Fruit fly (Drosophila melanogaster) whole organism, prepupa: ENCODE results near the gene CG32071.

Experiments used
- Blimp-1 ChIP-seq: fragments of 200-800 bp; sonication (Bioruptor generic); optimal IDR thresholded peaks from 3 replicates; lab custom pipeline; 2017; ENCODE audit warnings: missing biosample characterization, missing genetic modification characterization, mild to moderate bottlenecking, moderate library complexity, missing genetic modification reagents
- CG10631 ChIP-seq: fragments of 200-800 bp; sonication (Bioruptor generic); optimal IDR thresholded peaks from 2 replicates; lab custom pipeline; 2016; ENCODE audit warnings: missing biosample characterization, missing genetic modification characterization
- CG10669 ChIP-seq: fragments of 200-800 bp; sonication (Bioruptor generic); optimal IDR thresholded peaks from 3 replicates; lab custom pipeline; 2018; ENCODE audit warnings: missing biosample characterization, mild to moderate bottlenecking, missing genetic modification characterization, moderate library complexity
- CG11294 ChIP-seq: fragments of 200-800 bp; sonication (Bioruptor generic); IDR thresholded peaks from 2 replicates; pipeline ENCODE4 v1.3.6; 2022; ENCODE audit warnings: missing biosample characterization, missing genetic modification characterization
- CG11902 ChIP-seq: fragments of 200-800 bp; sonication (Bioruptor generic); optimal IDR thresholded peaks from 3 replicates; lab custom pipeline; 2016; ENCODE audit warnings: missing biosample characterization, missing genetic modification characterization
- CG15336 ChIP-seq: fragments of 200-800 bp; sonication (Bioruptor generic); IDR thresholded peaks from 2 replicates; pipeline ENCODE4 v1.3.6; 2022; ENCODE audit warnings: missing biosample characterization, missing genetic modification characterization
- CG1621 ChIP-seq: fragments of 200-800 bp; sonication (Bioruptor generic); optimal IDR thresholded peaks from 3 replicates; lab custom pipeline; 2018; ENCODE audit warnings: missing biosample characterization, mild to moderate bottlenecking, missing genetic modification characterization
- CG3032 ChIP-seq: fragments of 200-800 bp; optimal IDR thresholded peaks from 2 replicates; lab custom pipeline; 2019; ENCODE audit warnings: missing biosample characterization, mild to moderate bottlenecking, missing genetic modification characterization, moderate library complexity
- CG31627 ChIP-seq: fragments of 200-800 bp; sonication (Bioruptor generic); optimal IDR thresholded peaks from 3 replicates; lab custom pipeline; 2016; ENCODE audit warnings: missing biosample characterization, missing genetic modification characterization
- CG34406 ChIP-seq: fragments of 200-800 bp; sonication (Bioruptor generic); optimal IDR thresholded peaks from 3 replicates; lab custom pipeline; 2016; ENCODE audit warnings: missing biosample characterization, missing genetic modification characterization
- CG3919 ChIP-seq: fragments of 200-800 bp; sonication (Bioruptor generic); optimal IDR thresholded peaks from 3 replicates; lab custom pipeline; 2016; ENCODE audit warnings: missing biosample characterization, missing genetic modification characterization
- CG6792 ChIP-seq: fragments of 200-800 bp; sonication (Bioruptor generic); optimal IDR thresholded peaks from 3 replicates; lab custom pipeline; 2016; ENCODE audit warnings: missing biosample characterization, missing genetic modification characterization
- CG6808 ChIP-seq: fragments of 200-800 bp; sonication (Bioruptor generic); optimal IDR thresholded peaks from 3 replicates; lab custom pipeline; 2017; ENCODE audit warnings: missing biosample characterization, missing genetic modification characterization, mild to moderate bottlenecking, moderate library complexity, missing genetic modification reagents
- CG6854 ChIP-seq: fragments of 200-800 bp; sonication (Bioruptor generic); optimal IDR thresholded peaks from 2 replicates; lab custom pipeline; 2017; ENCODE audit warnings: missing biosample characterization, mild to moderate bottlenecking, missing genetic modification characterization
- CG7368 ChIP-seq: fragments of 200-800 bp; sonication (Bioruptor generic); optimal IDR thresholded peaks from 3 replicates; lab custom pipeline; 2016; ENCODE audit warnings: missing biosample characterization, missing genetic modification characterization
- CG8119 ChIP-seq: fragments of 200-800 bp; sonication (Bioruptor generic); IDR thresholded peaks from 3 replicates; pipeline ENCODE4 v1.3.6; 2022; ENCODE audit warnings: missing biosample characterization, missing genetic modification characterization
- CG8319 ChIP-seq: fragments of 200-800 bp; sonication (Bioruptor generic); optimal IDR thresholded peaks from 3 replicates; lab custom pipeline; 2016; ENCODE audit warnings: missing biosample characterization, missing genetic modification characterization
- Eip78C ChIP-seq: fragments of 200-800 bp; sonication (Bioruptor generic); peaks from one replicate; lab custom pipeline; 2016; ENCODE audit warnings: missing biosample characterization, missing genetic modification characterization
- Ets21C ChIP-seq: fragments of 200-800 bp; sonication (Bioruptor generic); optimal IDR thresholded peaks from 3 replicates; lab custom pipeline; 2016; ENCODE audit warnings: missing biosample characterization, missing genetic modification characterization
- Hr38 ChIP-seq: sonication (Bioruptor generic); optimal IDR thresholded peaks from 2 replicates; lab custom pipeline; 2016; ENCODE audit warnings: missing biosample characterization, missing genetic modification characterization
- Hr39 ChIP-seq: fragments of 200-800 bp; sonication (Bioruptor generic); optimal IDR thresholded peaks from 2 replicates; lab custom pipeline; 2016; ENCODE audit warnings: missing biosample characterization, missing genetic modification characterization
- Hr4 ChIP-seq: fragments of 200-800 bp; sonication (Bioruptor generic); optimal IDR thresholded peaks from 3 replicates; lab custom pipeline; 2016; ENCODE audit warnings: missing biosample characterization, missing genetic modification characterization
- Lpt ChIP-seq: fragments of 200-800 bp; sonication (Bioruptor generic); optimal IDR thresholded peaks from 3 replicates; lab custom pipeline; 2016; ENCODE audit warnings: missing biosample characterization, missing genetic modification characterization
- Met ChIP-seq: fragments of 200-800 bp; sonication (Bioruptor generic); optimal IDR thresholded peaks from 3 replicates; lab custom pipeline; 2016; ENCODE audit warnings: missing biosample characterization, missing genetic modification characterization
- OdsH ChIP-seq: fragments of 200-800 bp; sonication (Bioruptor generic); optimal IDR thresholded peaks from 3 replicates; lab custom pipeline; 2016; ENCODE audit warnings: missing biosample characterization, missing genetic modification characterization
- Smox ChIP-seq: fragments of 200-800 bp; sonication (Bioruptor generic); optimal IDR thresholded peaks from 3 replicates; lab custom pipeline; 2016; ENCODE audit warnings: missing biosample characterization, missing genetic modification characterization
- Sox102F ChIP-seq: fragments of 200-800 bp; sonication (Bioruptor generic); optimal IDR thresholded peaks from 2 replicates; lab custom pipeline; 2016; ENCODE audit warnings: missing biosample characterization, mild to moderate bottlenecking, missing genetic modification characterization
- Sox14 ChIP-seq: fragments of 200-800 bp; sonication (Bioruptor generic); optimal IDR thresholded peaks from 3 replicates; lab custom pipeline; 2016; ENCODE audit warnings: missing biosample characterization, missing genetic modification characterization
- achi ChIP-seq: fragments of 200-800 bp; sonication (Bioruptor generic); optimal IDR thresholded peaks from 3 replicates; lab custom pipeline; 2016; ENCODE audit warnings: missing biosample characterization, missing genetic modification characterization
- acj6 ChIP-seq: fragments of 200-800 bp; sonication (Bioruptor generic); optimal IDR thresholded peaks from 3 replicates; lab custom pipeline; 2016; ENCODE audit warnings: missing biosample characterization, missing genetic modification characterization
- cyc ChIP-seq: fragments of 200-800 bp; sonication (Bioruptor generic); optimal IDR thresholded peaks from 3 replicates; lab custom pipeline; 2016; ENCODE audit warnings: missing biosample characterization, missing genetic modification characterization
- dac ChIP-seq: fragments of 200-800 bp; sonication (Bioruptor generic); optimal IDR thresholded peaks from 2 replicates; lab custom pipeline; 2017; ENCODE audit warnings: missing biosample characterization, mild to moderate bottlenecking, missing genetic modification characterization
- dsx ChIP-seq: fragments of 200-800 bp; optimal IDR thresholded peaks from 3 replicates; lab custom pipeline; 2019; ENCODE audit warnings: missing biosample characterization, mild to moderate bottlenecking, missing genetic modification characterization, moderate library complexity; ENCODE audit not compliant: poor library complexity, severe bottlenecking
- eg ChIP-seq: fragments of 200-800 bp; sonication (Bioruptor generic); IDR thresholded peaks from 3 replicates; pipeline ENCODE4 v1.3.6; 2022; ENCODE audit warnings: missing biosample characterization, missing genetic modification characterization
- esn ChIP-seq: fragments of 200-800 bp; sonication (Bioruptor generic); optimal IDR thresholded peaks from 2 replicates; lab custom pipeline; 2016; ENCODE audit warnings: missing biosample characterization, mild to moderate bottlenecking, missing genetic modification characterization, moderate library complexity
- fd59A ChIP-seq: fragments of 200-800 bp; sonication (Bioruptor generic); optimal IDR thresholded peaks from 2 replicates; lab custom pipeline; 2017; ENCODE audit warnings: missing biosample characterization, mild to moderate bottlenecking, missing genetic modification characterization, missing genetic modification reagents
- fd85E ChIP-seq: fragments of 200-800 bp; sonication (Bioruptor generic); optimal IDR thresholded peaks from 3 replicates; lab custom pipeline; 2016; ENCODE audit warnings: missing biosample characterization, missing genetic modification characterization
- lz ChIP-seq: fragments of 200-800 bp; sonication (Bioruptor generic); optimal IDR thresholded peaks from 3 replicates; lab custom pipeline; 2016; ENCODE audit warnings: missing biosample characterization, missing genetic modification characterization
- net ChIP-seq: fragments of 200-800 bp; sonication (Bioruptor generic); optimal IDR thresholded peaks from 3 replicates; lab custom pipeline; 2016; ENCODE audit warnings: missing biosample characterization, missing genetic modification characterization
- pdm3 ChIP-seq: fragments of 200-800 bp; sonication (Bioruptor generic); optimal IDR thresholded peaks from 3 replicates; lab custom pipeline; 2016; ENCODE audit warnings: missing biosample characterization, missing genetic modification characterization
- ss ChIP-seq, 2 experiments: fragments of 200-800 bp; sonication (Bioruptor generic); optimal IDR thresholded peaks; 2 replicates in 1 of 2; 3 replicates in 1 of 2; lab custom pipeline; 2017 to 2018; ENCODE audit warnings: mild to moderate bottlenecking in 2 of 2, missing biosample characterization in 2 of 2, missing genetic modification characterization in 2 of 2, moderate library complexity in 1 of 2
- svp ChIP-seq: fragments of 200-800 bp; sonication (Bioruptor generic); peaks from one replicate; lab custom pipeline; 2016; ENCODE audit warnings: missing biosample characterization, missing genetic modification characterization
- topi ChIP-seq: fragments of 200-800 bp; sonication (Bioruptor generic); optimal IDR thresholded peaks from 3 replicates; lab custom pipeline; 2016; ENCODE audit warnings: missing biosample characterization, missing genetic modification characterization

The CG32071 gene

DNA sequence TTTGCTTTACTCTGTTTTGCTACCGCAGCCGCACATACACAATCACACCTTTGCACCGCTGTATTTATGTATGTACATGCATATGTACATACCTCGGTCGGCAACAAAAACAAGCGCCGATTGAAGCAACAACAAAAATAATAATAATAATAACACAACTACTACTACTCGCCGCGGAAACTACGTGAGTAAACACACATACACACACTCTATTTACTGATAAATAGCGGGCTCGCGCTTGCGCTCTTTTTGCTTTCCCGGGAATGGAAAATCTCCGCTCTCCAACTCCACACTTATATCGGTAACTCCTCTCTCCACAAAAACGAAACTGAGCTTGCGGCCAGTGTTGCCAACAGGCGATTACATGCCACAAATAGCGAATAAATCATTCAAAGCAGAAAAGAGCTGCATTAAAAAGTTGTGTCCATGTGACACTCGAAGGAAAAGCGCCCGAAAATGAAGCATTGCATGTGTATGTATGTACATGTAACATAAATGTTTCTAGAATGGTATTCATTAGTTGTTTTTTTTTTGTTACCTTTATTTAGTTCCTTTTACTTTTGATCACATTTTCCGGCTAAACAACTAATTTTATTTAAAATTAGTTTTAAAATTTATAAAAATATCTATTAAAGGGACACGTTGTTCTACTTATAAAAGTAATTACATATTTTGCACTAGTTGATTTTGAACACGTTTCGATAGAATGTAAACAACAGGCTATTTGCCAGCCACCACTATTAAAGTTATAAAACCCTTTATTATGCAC lies 15.1 kb upstream of the CG32071 start (continued):
- TF ChIP-seq Sox14 (GFP tag; lab: Kevin White, UChicago) (peak; percentile 12), svp (GFP tag; lab: Kevin White, UChicago) (peak; percentile 83), CG6854 (no peak), Ets21C (no peak), ss (GFP tag; optimal IDR thresholded peaks at IDR 0.05; lab: Kevin White, UChicago) (peak; percentile 61 to 70), OdsH (GFP tag; lab: Kevin White, UChicago) (peak; percentile 16), CG11294 (GFP tag; lab: Robert Waterston, UW) (no peak), Sox102F (no peak), CG3919 (GFP tag; lab: Kevin White, UChicago) (no peak)

DNA sequence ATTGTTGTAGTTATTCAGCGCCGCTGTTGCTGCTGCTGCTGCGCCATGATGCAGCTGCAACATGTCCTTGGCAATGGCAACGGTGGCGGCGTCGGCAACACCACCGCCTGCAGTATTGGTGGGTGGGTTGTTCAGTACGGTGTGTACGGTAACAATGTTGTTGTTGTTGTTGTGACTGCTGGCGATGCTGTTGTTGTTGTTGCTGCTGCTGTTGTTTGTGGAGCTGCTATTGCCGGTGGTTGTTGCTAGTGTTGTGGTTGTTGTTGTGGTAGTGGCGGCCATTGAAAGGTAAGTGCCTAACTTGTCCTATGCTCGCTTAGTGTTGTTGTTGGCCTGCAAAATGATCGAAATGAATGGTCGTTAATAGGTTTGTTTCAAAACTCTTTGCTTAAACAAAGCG lies 14.1 kb upstream of the CG32071 start:
- TF ChIP-seq lz (GFP tag; lab: Kevin White, UChicago): no peak
- TF ChIP-seq CG11294 (GFP tag; lab: Robert Waterston, UW): no peak
- TF ChIP-seq achi (GFP tag; lab: Kevin White, UChicago): no peak
- no peak for TF ChIP-seq CG15336 (GFP tag; lab: Robert Waterston, UW)
- TF ChIP-seq fd85E (GFP tag; lab: Kevin White, UChicago): no peak
- TF ChIP-seq dsx (GFP tag; lab: Kevin White, UChicago): no peak
- TF ChIP-seq esn: no peak
- TF ChIP-seq ss (GFP tag; optimal IDR thresholded peaks at IDR 0.05; lab: Kevin White, UChicago): no peak
- no peak for TF ChIP-seq CG1621 (tag; lab: Kevin White, UChicago)
- TF ChIP-seq CG10669 (GFP tag; lab: Kevin White, UChicago): no peak
- TF ChIP-seq fd59A (GFP tag; lab: Kevin White, UChicago): no peak
- TF ChIP-seq eg: no peak
- no peak for TF ChIP-seq Hr39 (GFP tag; lab: Kevin White, UChicago)

DNA sequence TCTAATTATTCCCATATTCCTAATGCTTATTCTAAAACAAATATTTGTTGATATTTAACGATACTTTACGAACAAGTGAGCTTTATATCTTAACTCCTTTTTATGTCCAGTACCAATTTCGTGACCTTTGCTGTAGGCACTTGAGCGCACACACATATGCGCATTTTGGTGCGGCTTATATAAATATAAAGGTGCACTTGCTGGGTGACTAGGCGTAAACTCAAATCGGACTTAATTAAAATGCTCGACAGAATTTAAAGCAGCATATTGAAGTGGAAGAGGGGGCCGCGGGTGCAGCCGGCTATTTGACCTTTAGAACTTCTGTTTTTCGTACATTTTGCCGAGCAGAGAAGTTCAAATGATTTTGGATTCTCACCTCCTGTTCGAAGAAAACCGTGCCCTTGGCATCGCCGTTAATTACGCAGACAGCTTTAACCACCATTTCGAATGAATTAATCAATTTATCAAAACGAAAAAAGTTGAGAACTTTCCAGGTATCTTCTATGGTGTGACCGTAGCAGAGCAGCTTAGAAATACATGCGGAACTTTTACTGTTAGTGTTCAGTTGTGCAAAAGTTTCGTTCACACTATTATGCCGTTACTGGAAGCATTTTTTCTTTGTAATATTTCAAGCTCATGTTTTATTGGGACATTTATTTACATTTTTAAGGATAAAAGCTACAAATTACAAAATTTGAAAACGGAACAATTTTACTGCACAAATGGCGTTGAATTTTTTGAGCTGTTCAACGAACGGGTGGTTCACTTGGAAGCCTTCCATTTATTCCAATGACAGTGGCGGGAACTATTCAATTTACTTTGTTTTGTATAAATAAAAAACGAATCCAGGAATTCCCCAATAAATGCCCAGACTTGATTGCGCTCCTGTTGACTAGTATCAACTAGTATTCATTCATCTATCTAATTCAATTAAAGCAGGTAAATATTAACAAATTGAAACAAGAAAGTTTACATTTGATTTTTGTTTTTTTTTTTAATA lies 9.8 kb upstream of the CG32071 start, which contains the start of gene Sod1:
Sod1 (minus strand) TSS at position 543 of the 1,000 bp plus-strand sequence.
- TF ChIP-seq CG10631 (GFP tag; lab: Kevin White, UChicago) (no peak), CG6792 (GFP tag; lab: Kevin White, UChicago) (no peak), Hr38 (GFP tag; lab: Kevin White, UChicago) (no peak), topi (GFP tag; lab: Kevin White, UChicago) (no peak), achi (GFP tag; lab: Kevin White, UChicago) (peak; percentile 25), cyc (no peak), Eip78C (GFP tag; lab: Kevin White, UChicago) (peak; percentile 79), net (GFP tag; lab: Kevin White, UChicago) (no peak), Blimp-1 (GFP tag; lab: Kevin White, UChicago) (peak; percentile 40), CG11902 (GFP tag; lab: Kevin White, UChicago) (no peak), CG3032 (no peak), CG11294 (GFP tag; lab: Robert Waterston, UW) (no peak), CG8119 (GFP tag; lab: Robert Waterston, UW) (no peak; the same call in 2 of the 3 replicates), esn (peak; percentile 2), Hr4 (peak; percentile 59), eg (no peak; the same call in 2 of the 3 replicates), CG7368 (GFP tag; lab: Kevin White, UChicago) (no peak), Lpt (GFP tag; lab: Kevin White, UChicago) (peak; percentile 19), CG31627 (GFP tag; lab: Kevin White, UChicago) (peak; percentile 3), Sox14 (GFP tag; lab: Kevin White, UChicago) (peak; percentile 58), dac (GFP tag; lab: Kevin White, UChicago) (no peak), CG6808 (GFP tag; lab: Kevin White, UChicago) (peak; percentile 88), CG15336 (GFP tag; lab: Robert Waterston, UW) (peak; percentile 48; the same call in 1 of the 2 replicates), CG3919 (GFP tag; lab: Kevin White, UChicago) (no peak), CG34406 (GFP tag; lab: Kevin White, UChicago) (no peak), pdm3 (GFP tag; lab: Kevin White, UChicago) (no peak), CG6854 (peak; percentile 91), acj6 (GFP tag; lab: Kevin White, UChicago) (no peak), fd59A (GFP tag; lab: Kevin White, UChicago) (no peak), Smox (GFP tag; lab: Kevin White, UChicago) (no peak), Met (GFP tag; lab: Kevin White, UChicago) (no peak), CG8319 (GFP tag; lab: Kevin White, UChicago) (no peak)
